Fruit fly (Drosophila melanogaster): ENCODE measurements around the gene CG6621.

The CG6621 gene

DNA sequence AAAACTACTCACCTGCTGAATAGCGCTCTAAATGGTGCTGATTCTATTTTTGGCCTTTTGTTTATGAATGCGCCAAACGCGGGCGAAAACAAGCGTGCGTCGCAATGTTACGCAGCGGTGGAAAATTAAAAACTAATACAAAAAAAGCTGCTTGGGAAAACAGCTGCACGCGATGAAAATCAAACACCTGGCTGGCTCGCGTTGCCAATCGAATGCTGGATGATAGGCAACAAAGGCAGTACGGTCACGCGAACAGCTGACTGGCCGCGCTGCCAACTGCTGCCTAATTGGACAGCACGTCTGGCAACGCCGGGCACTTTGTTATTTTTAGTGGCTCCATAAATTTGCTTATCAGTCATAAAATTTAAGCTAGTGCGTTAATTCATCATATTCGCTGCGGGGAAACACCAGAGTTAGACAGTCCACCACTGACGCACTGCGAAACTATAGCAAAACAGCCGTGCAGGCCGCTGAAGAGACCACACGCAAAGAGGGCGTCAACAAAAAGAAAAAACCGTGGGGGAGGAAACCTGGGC, 24.8 kb downstream of the CG6621 start, which contains the start of the genes SelR and Tsp86D (continued):
- no peak for TF ChIP-seq gce (GFP tag; IDR thresholded peaks at IDR 0.05)
- TF ChIP-seq Ravus (GFP tag; IDR thresholded peaks at IDR 0.05) = no peak
- TF ChIP-seq CG11247 (GFP tag; IDR thresholded peaks at IDR 0.05) = no peak
- TF ChIP-seq Fer3 (tag; optimal IDR thresholded peaks at IDR 0.05) = peak; percentile 36
- no peak for TF ChIP-seq CG10654 (GFP tag; optimal IDR thresholded peaks at IDR 0.05)
- TF ChIP-seq tgo (GFP tag; IDR thresholded peaks at IDR 0.05) = no peak
- no peak for TF ChIP-seq Doc2 (GFP tag; IDR thresholded peaks at IDR 0.05)
- TF ChIP-seq GATAe (GFP tag; conservative IDR thresholded peaks at IDR 0.05) = no peak; the same call in 1 of the 2 replicates
- TF ChIP-seq Hand (GFP tag; optimal IDR thresholded peaks at IDR 0.05) = peak; percentile 9
- peak; percentile 1 for TF ChIP-seq dmrt99B (tag; optimal IDR thresholded peaks at IDR 0.05)
- no peak for TF ChIP-seq CG18619 (GFP tag; optimal IDR thresholded peaks at IDR 0.05)
- TF ChIP-seq lab (GFP tag; optimal IDR thresholded peaks at IDR 0.05) = peak; percentile 78
- peak; percentile 24 for TF ChIP-seq ewg (GFP tag; optimal IDR thresholded peaks at IDR 0.05)
- no peak for TF ChIP-seq dmrt11E (tag; optimal IDR thresholded peaks at IDR 0.05)
- TF ChIP-seq CG31441 (GFP tag; IDR thresholded peaks at IDR 0.05) = peak; percentile 52; the same call in 1 of the 2 replicates
- TF ChIP-seq CG18476 (GFP tag; optimal IDR thresholded peaks at IDR 0.05) = no peak
- TF ChIP-seq CG16863 (GFP tag; optimal IDR thresholded peaks at IDR 0.05) = no peak
- TF ChIP-seq fu2 (GFP tag; optimal IDR thresholded peaks at IDR 0.05) = no peak
- no peak for TF ChIP-seq Chrac-16 (GFP tag; optimal IDR thresholded peaks at IDR 0.05)
- TF ChIP-seq CG3163 (GFP tag; optimal IDR thresholded peaks at IDR 0.05) = no peak
- no peak for TF ChIP-seq chif (GFP tag; optimal IDR thresholded peaks at IDR 0.05)
- no peak for TF ChIP-seq slou (GFP tag; optimal IDR thresholded peaks at IDR 0.05)
- no peak for TF ChIP-seq prd (optimal IDR thresholded peaks at IDR 0.05)
- no peak for TF ChIP-seq prd (GFP tag; IDR thresholded peaks at IDR 0.05)
- TF ChIP-seq exex (tag; optimal IDR thresholded peaks at IDR 0.05) = peak; percentile 72
- no peak for TF ChIP-seq ro (GFP tag; IDR thresholded peaks at IDR 0.05)
- TF ChIP-seq hth (optimal IDR thresholded peaks at IDR 0.05) = no peak
- no peak for TF ChIP-seq CG8765 (GFP tag; IDR thresholded peaks at IDR 0.05)
- no peak for TF ChIP-seq H15 (GFP tag; IDR thresholded peaks at IDR 0.05)
- peak; percentile 75 for TF ChIP-seq stwl (tag; optimal IDR thresholded peaks at IDR 0.05)
- no peak; the same call in 1 of the 2 replicates for TF ChIP-seq Rx (GFP tag; IDR thresholded peaks at IDR 0.05)
- 0 out of 3 replicates have a peak, but pooled peaks have one; percentile 26 for TF ChIP-seq CG11695 (GFP tag; IDR thresholded peaks at IDR 0.05)
- peak in 1 of 3 experiments; percentile 60 for TF ChIP-seq Stat92E (GFP tag; optimal IDR thresholded peaks at IDR 0.05)
- TF ChIP-seq crc (GFP tag; optimal IDR thresholded peaks at IDR 0.05) = no peak
- TF ChIP-seq CG13287 (GFP tag; IDR thresholded peaks at IDR 0.05; ENCODE audit: partially characterized antibody) = peak; percentile 81
- TF ChIP-seq unpg (GFP tag; optimal IDR thresholded peaks at IDR 0.05) = peak; percentile 40
- peak; percentile 66 for TF ChIP-seq gfzf (GFP tag; optimal IDR thresholded peaks at IDR 0.05)
- no peak for TF ChIP-seq ase (GFP tag; IDR thresholded peaks at IDR 0.05)
- no peak for TF ChIP-seq Hr39 (optimal IDR thresholded peaks at IDR 0.05)
- peak; percentile 45; the same call in 1 of the 2 replicates for TF ChIP-seq inv (GFP tag; IDR thresholded peaks at IDR 0.05; ENCODE audit: partially characterized antibody)
- TF ChIP-seq sisA (GFP tag; IDR thresholded peaks at IDR 0.05) = no peak
- TF ChIP-seq disco-r (GFP tag; optimal IDR thresholded peaks at IDR 0.05) = no peak
- peak; percentile 89 for TF ChIP-seq CG34376 (GFP tag; optimal IDR thresholded peaks at IDR 0.05)
- TF ChIP-seq CG4282 (GFP tag; optimal IDR thresholded peaks at IDR 0.05) = no peak
- TF ChIP-seq zen (tag; optimal IDR thresholded peaks at IDR 0.05) = peak; percentile 66
- peak; percentile 1 for TF ChIP-seq Asciz (GFP tag; optimal IDR thresholded peaks at IDR 0.05)
- TF ChIP-seq CG4854 (GFP tag; optimal IDR thresholded peaks at IDR 0.05) = peak; percentile 99
- TF ChIP-seq mirr (GFP tag; optimal IDR thresholded peaks at IDR 0.05) = peak; percentile 82
- no peak for TF ChIP-seq CG8388 (GFP tag; optimal IDR thresholded peaks at IDR 0.05)
- TF ChIP-seq grn (GFP tag; optimal IDR thresholded peaks at IDR 0.05) = peak; percentile 43
- TF ChIP-seq bab2 (GFP tag; optimal IDR thresholded peaks at IDR 0.05) = no peak
